Fruit fly (Drosophila melanogaster): ENCODE data around the gene CG15353.

The CG15353 gene

dm6 chr2L:2037551-2038252 lies 30.7 kb upstream of the CG15353 start:
- TF ChIP-seq CG14655 (GFP tag; optimal IDR thresholded peaks at IDR 0.05), result no peak
- no peak for TF ChIP-seq CG9948 (tag; optimal IDR thresholded peaks at IDR 0.05)
- TF ChIP-seq CG13204 (GFP tag; optimal IDR thresholded peaks at IDR 0.05), result peak; percentile 63
- TF ChIP-seq Snoo (tag; optimal IDR thresholded peaks at IDR 0.05), result no peak

- TF ChIP-seq CG13204 (GFP tag; optimal IDR thresholded peaks at IDR 0.05) (no peak), CG10348 (GFP tag; IDR thresholded peaks at IDR 0.05) (no peak), CG14655 (GFP tag; optimal IDR thresholded peaks at IDR 0.05) (no peak), CG32121 (GFP tag; IDR thresholded peaks at IDR 0.05) (no peak), fd96Ca (GFP tag; IDR thresholded peaks at IDR 0.05) (no peak), CG8301 (tag; optimal IDR thresholded peaks at IDR 0.05) (no peak)
Measured at dm6 chr2L:2037165-2037550, 30.2 kb upstream of the CG15353 start, which contains the start of gene lectin-22C. lectin-22C (minus strand) TSS chr2L:2037265.

DNA sequence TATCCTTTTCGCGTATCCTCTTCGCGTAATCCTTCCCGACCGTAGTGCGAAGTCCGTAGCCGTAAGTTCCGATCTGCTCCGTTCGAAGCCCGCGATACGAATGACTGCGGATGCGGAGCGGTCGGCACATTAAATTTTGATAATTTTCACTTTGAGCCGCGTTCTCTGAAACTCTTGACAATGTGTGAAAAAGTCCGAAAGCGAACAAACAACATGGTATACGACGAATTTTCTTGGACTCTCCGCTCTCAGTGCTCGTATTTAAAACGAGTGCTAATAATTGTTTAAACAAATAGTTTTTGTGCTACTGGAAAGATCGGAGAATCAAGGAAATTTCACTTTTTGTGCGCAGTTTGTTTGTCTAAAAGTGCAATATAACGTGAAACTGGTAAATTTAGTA lies 28.9 kb upstream of the CG15353 start, which contains the start of gene CG42296:
Gene CG42296, minus strand, starts transcription at position 101 of the 400 bp plus-strand sequence.
- TF ChIP-seq CG32121 (GFP tag; IDR thresholded peaks at IDR 0.05), result no peak
- TF ChIP-seq Snoo (tag; optimal IDR thresholded peaks at IDR 0.05), result no peak
- TF ChIP-seq CG15710 (tag; optimal IDR thresholded peaks at IDR 0.05), result no peak
- no peak for TF ChIP-seq EcR (GFP tag; optimal IDR thresholded peaks at IDR 0.05)
- no peak for TF ChIP-seq CG14655 (GFP tag; optimal IDR thresholded peaks at IDR 0.05)
- no peak for TF ChIP-seq Pif1A (GFP tag; optimal IDR thresholded peaks at IDR 0.05)
- TF ChIP-seq CG13204 (GFP tag; optimal IDR thresholded peaks at IDR 0.05), result no peak
- no peak for TF ChIP-seq CG9948 (tag; optimal IDR thresholded peaks at IDR 0.05)
- no peak for TF ChIP-seq CG34367 (tag; optimal IDR thresholded peaks at IDR 0.05)
- TF ChIP-seq CG4496 (GFP tag; IDR thresholded peaks at IDR 0.05), result no peak
- TF ChIP-seq gl (tag; optimal IDR thresholded peaks at IDR 0.05), result no peak
- no peak for TF ChIP-seq Ets98B (GFP tag; IDR thresholded peaks at IDR 0.05)
- no peak for TF ChIP-seq Pif1B (GFP tag; optimal IDR thresholded peaks at IDR 0.05)
- no peak for TF ChIP-seq CG8301 (tag; optimal IDR thresholded peaks at IDR 0.05)
- TF ChIP-seq fd96Ca (GFP tag; IDR thresholded peaks at IDR 0.05), result no peak
- TF ChIP-seq CG12605 (GFP tag; IDR thresholded peaks at IDR 0.05), result no peak
- no peak for TF ChIP-seq rn (GFP tag; IDR thresholded peaks at IDR 0.05)
- TF ChIP-seq CG17806 (tag; optimal IDR thresholded peaks at IDR 0.05), result no peak

DNA sequence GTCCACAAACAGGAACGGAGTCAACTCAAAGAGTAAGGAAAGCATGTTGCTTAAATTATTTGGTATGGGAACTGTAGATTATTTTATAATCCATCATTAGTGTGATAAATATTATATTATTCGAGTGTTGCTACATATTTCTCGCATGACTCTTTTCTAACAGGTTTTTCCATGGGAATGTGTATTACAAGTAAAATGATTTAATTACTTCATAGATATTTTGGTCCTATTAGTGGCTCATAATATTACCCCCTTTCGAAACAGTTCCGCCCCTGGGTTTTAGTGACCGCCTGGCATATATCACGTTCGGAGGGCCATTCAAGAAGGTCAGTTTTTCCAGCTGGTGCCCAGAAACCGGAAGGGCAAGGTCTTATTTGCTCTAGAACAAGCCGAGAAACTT lies 25.1 kb upstream of the CG15353 start:
- TF ChIP-seq CG4496 (GFP tag; IDR thresholded peaks at IDR 0.05) (no peak), CG8159 (tag; optimal IDR thresholded peaks at IDR 0.05) (no peak), gl (tag; optimal IDR thresholded peaks at IDR 0.05) (no peak), CG32121 (GFP tag; IDR thresholded peaks at IDR 0.05) (no peak), CG9948 (tag; optimal IDR thresholded peaks at IDR 0.05) (no peak), D1 (tag; optimal IDR thresholded peaks at IDR 0.05) (no peak)

dm6 chr2L:2031522-2031921 lies 24.5 kb upstream of the CG15353 start:
- no peak for TF ChIP-seq Ets98B (GFP tag; IDR thresholded peaks at IDR 0.05)
- TF ChIP-seq CG17806 (tag; optimal IDR thresholded peaks at IDR 0.05), result no peak
- no peak for TF ChIP-seq CG32121 (GFP tag; IDR thresholded peaks at IDR 0.05)
- TF ChIP-seq gl (tag; optimal IDR thresholded peaks at IDR 0.05), result no peak
- no peak for TF ChIP-seq CG10348 (GFP tag; IDR thresholded peaks at IDR 0.05)
- TF ChIP-seq D1 (tag; optimal IDR thresholded peaks at IDR 0.05), result no peak
- TF ChIP-seq CG8301 (tag; optimal IDR thresholded peaks at IDR 0.05), result no peak
- TF ChIP-seq CG12605 (GFP tag; IDR thresholded peaks at IDR 0.05), result no peak
- TF ChIP-seq Snoo (tag; optimal IDR thresholded peaks at IDR 0.05), result no peak
- TF ChIP-seq Pif1B (GFP tag; optimal IDR thresholded peaks at IDR 0.05), result no peak
- TF ChIP-seq Pif1A (GFP tag; optimal IDR thresholded peaks at IDR 0.05), result no peak
- no peak for TF ChIP-seq CG8159 (tag; optimal IDR thresholded peaks at IDR 0.05)

- TF ChIP-seq CG10348 (GFP tag; IDR thresholded peaks at IDR 0.05), result no peak
- TF ChIP-seq gl (tag; optimal IDR thresholded peaks at IDR 0.05), result no peak
- no peak for TF ChIP-seq Snoo (tag; optimal IDR thresholded peaks at IDR 0.05)
- TF ChIP-seq Pif1B (GFP tag; optimal IDR thresholded peaks at IDR 0.05), result no peak
- TF ChIP-seq D1 (tag; optimal IDR thresholded peaks at IDR 0.05), result no peak
- TF ChIP-seq CG17806 (tag; optimal IDR thresholded peaks at IDR 0.05), result no peak
- TF ChIP-seq fd96Ca (GFP tag; IDR thresholded peaks at IDR 0.05), result no peak
- no peak for TF ChIP-seq rn (GFP tag; IDR thresholded peaks at IDR 0.05)
- TF ChIP-seq CG8301 (tag; optimal IDR thresholded peaks at IDR 0.05), result no peak
- no peak for TF ChIP-seq Ets98B (GFP tag; IDR thresholded peaks at IDR 0.05)
- TF ChIP-seq CG13204 (GFP tag; optimal IDR thresholded peaks at IDR 0.05), result no peak
Measured at dm6 chr2L:2022823-2023222, 15.8 kb upstream of the CG15353 start.

- TF ChIP-seq CG15710 (tag; optimal IDR thresholded peaks at IDR 0.05), result no peak
- no peak for TF ChIP-seq CG8301 (tag; optimal IDR thresholded peaks at IDR 0.05)
- TF ChIP-seq Pif1B (GFP tag; optimal IDR thresholded peaks at IDR 0.05), result no peak
- no peak for TF ChIP-seq rn (GFP tag; IDR thresholded peaks at IDR 0.05)
- TF ChIP-seq CG12605 (GFP tag; IDR thresholded peaks at IDR 0.05), result no peak
- no peak for TF ChIP-seq CG14655 (GFP tag; optimal IDR thresholded peaks at IDR 0.05)
- TF ChIP-seq CG9948 (tag; optimal IDR thresholded peaks at IDR 0.05), result no peak
- TF ChIP-seq CG34367 (tag; optimal IDR thresholded peaks at IDR 0.05), result no peak
Measured at dm6 chr2L:2015204-2015603, 8.2 kb upstream of the CG15353 start.
